Worm (Caenorhabditis elegans): ENCODE measurements around the gene set-9.

ce11 chrIV:4264649-4265048 lies 43.0 kb upstream of the set-9 start:
- no peak for TF ChIP-seq elt-1 (tag; optimal IDR thresholded peaks at IDR 0.05)
- TF ChIP-seq nhr-77 (tag; optimal IDR thresholded peaks at IDR 0.05) = no peak
- TF ChIP-seq ceh-28 (tag; optimal IDR thresholded peaks at IDR 0.05) = no peak
- TF ChIP-seq egl-27 (tag; optimal IDR thresholded peaks at IDR 0.05) = no peak
- TF ChIP-seq pha-4 (tag; optimal IDR thresholded peaks at IDR 0.05) = no peak
- no peak for TF ChIP-seq nhr-12 (tag; optimal IDR thresholded peaks at IDR 0.05)
- no peak for TF ChIP-seq ZK546.5 (tag; optimal IDR thresholded peaks at IDR 0.05)
- TF ChIP-seq ama-1 (optimal IDR thresholded peaks at IDR 0.05) = no peak
- no peak for TF ChIP-seq aly-2 (tag; optimal IDR thresholded peaks at IDR 0.05)
- no peak for TF ChIP-seq unc-62 (GFP tag; optimal IDR thresholded peaks at IDR 0.05)
- no peak for TF ChIP-seq ztf-11 (tag; optimal IDR thresholded peaks at IDR 0.05)

Data from whole organism, L3 larva.